Fruit fly (Drosophila melanogaster) whole organism, embryonic: ENCODE results near the gene Sec22.

Experiments
- Atf6 ChIP-seq: fragments of 200-800 bp; sonication (Bioruptor generic); IDR thresholded peaks from 2 replicates; pipeline ENCODE4 v1.3.6; 2022; ENCODE audit warnings: missing biosample characterization, missing genetic modification characterization
- Bgb ChIP-seq: fragments of 200-800 bp; sonication (Bioruptor generic); IDR thresholded peaks from 2 replicates; pipeline ENCODE4 v1.3.6; 2022; ENCODE audit warnings: missing biosample characterization, missing genetic modification characterization; ENCODE audit not compliant: partially characterized antibody
- CG10321 ChIP-seq: fragments of 200-800 bp; sonication (Bioruptor generic); IDR thresholded peaks from 2 replicates; pipeline ENCODE4 v1.3.6; 2022; ENCODE audit warnings: missing biosample characterization, missing genetic modification characterization
- CG10959 ChIP-seq: fragments of 200-800 bp; sonication (Bioruptor generic); IDR thresholded peaks from 2 replicates; pipeline ENCODE4 v1.3.6; 2022; ENCODE audit warnings: missing biosample characterization, missing genetic modification characterization
- CG10979 ChIP-seq: fragments of 200-800 bp; sonication (Bioruptor generic); optimal IDR thresholded peaks from 2 replicates; lab custom pipeline; 2018; ENCODE audit warnings: missing biosample characterization, mild to moderate bottlenecking, missing genetic modification characterization, moderate library complexity
- CG11560 ChIP-seq: fragments of 200-800 bp; sonication (Bioruptor generic); IDR thresholded peaks from 3 replicates; pipeline ENCODE4 v1.3.6; 2022; ENCODE audit warnings: missing biosample characterization, missing genetic modification characterization
- CG11723 ChIP-seq: fragments of 200-800 bp; sonication (Bioruptor generic); optimal IDR thresholded peaks from 2 replicates; lab custom pipeline; 2017; ENCODE audit warnings: missing biosample characterization, mild to moderate bottlenecking, missing genetic modification characterization
- CG12299 ChIP-seq: fragments of 200-800 bp; sonication (Bioruptor generic); optimal IDR thresholded peaks from 2 replicates; lab custom pipeline; 2018; ENCODE audit warnings: missing biosample characterization, mild to moderate bottlenecking, missing genetic modification characterization
- CG12769 ChIP-seq: fragments of 200-800 bp; sonication (Bioruptor generic); optimal IDR thresholded peaks from 2 replicates; lab custom pipeline; 2019; ENCODE audit warnings: missing biosample characterization, mild to moderate bottlenecking, missing genetic modification characterization, moderate library complexity
- CG13424 ChIP-seq: fragments of 200-800 bp; sonication (Bioruptor generic); optimal IDR thresholded peaks from 2 replicates; lab custom pipeline; 2019; ENCODE audit warnings: missing biosample characterization, mild to moderate bottlenecking, missing genetic modification characterization, moderate library complexity
- CG13775 ChIP-seq: fragments of 200-800 bp; sonication (Bioruptor generic); optimal IDR thresholded peaks from 3 replicates; lab custom pipeline; 2017; ENCODE audit warnings: missing biosample characterization, mild to moderate bottlenecking, missing genetic modification characterization
- CG14441 ChIP-seq: fragments of 200-800 bp; sonication (Bioruptor generic); IDR thresholded peaks from 2 replicates; pipeline ENCODE4 v1.3.6; 2022; ENCODE audit warnings: missing biosample characterization, missing genetic modification characterization
- CG15601 ChIP-seq: fragments of 200-800 bp; sonication (Bioruptor generic); optimal IDR thresholded peaks from 3 replicates; lab custom pipeline; 2019; ENCODE audit warnings: missing biosample characterization, mild to moderate bottlenecking, missing genetic modification characterization, moderate library complexity
- CG1602 ChIP-seq: fragments of 200-800 bp; sonication (Bioruptor generic); optimal IDR thresholded peaks from 3 replicates; lab custom pipeline; 2016; ENCODE audit warnings: missing biosample characterization, missing genetic modification characterization
- CG18476 ChIP-seq: fragments of 200-800 bp; sonication (Bioruptor generic); optimal IDR thresholded peaks from 2 replicates; lab custom pipeline; 2016; ENCODE audit warnings: missing biosample characterization, mild to moderate bottlenecking, missing genetic modification characterization
- CG2116 ChIP-seq: fragments of 200-800 bp; sonication (Bioruptor generic); optimal IDR thresholded peaks from 3 replicates; lab custom pipeline; 2018; ENCODE audit warnings: missing biosample characterization, mild to moderate bottlenecking, missing genetic modification characterization
- CG32767 ChIP-seq: fragments of 200-800 bp; sonication (Bioruptor generic); IDR thresholded peaks from 2 replicates; pipeline ENCODE4 v1.3.6; 2022; ENCODE audit warnings: missing biosample characterization, missing genetic modification characterization
- CG4424 ChIP-seq: fragments of 200-800 bp; sonication (Bioruptor generic); optimal IDR thresholded peaks from 3 replicates; lab custom pipeline; 2016; ENCODE audit warnings: missing biosample characterization, missing genetic modification characterization
- CG4617 ChIP-seq: fragments of 200-800 bp; sonication (Bioruptor generic); optimal IDR thresholded peaks from 3 replicates; lab custom pipeline; 2016; ENCODE audit warnings: missing biosample characterization, missing genetic modification characterization, borderline replicate concordance
- CG6813 ChIP-seq: fragments of 200-800 bp; sonication (Bioruptor generic); optimal IDR thresholded peaks from 2 replicates; lab custom pipeline; 2017; ENCODE audit warnings: missing biosample characterization, missing genetic modification characterization, mild to moderate bottlenecking, moderate library complexity, missing genetic modification reagents
- CG8765 ChIP-seq: fragments of 200-800 bp; sonication (Bioruptor generic); IDR thresholded peaks from 2 replicates; pipeline ENCODE4 v1.3.6; 2022; ENCODE audit warnings: missing biosample characterization, missing genetic modification characterization
- CG9437 ChIP-seq: fragments of 200-800 bp; sonication (Bioruptor generic); optimal IDR thresholded peaks from 2 replicates; lab custom pipeline; 2018; ENCODE audit warnings: missing biosample characterization, mild to moderate bottlenecking, missing genetic modification characterization
- CoRest ChIP-seq: fragments of 200-800 bp; sonication (Bioruptor generic); optimal IDR thresholded peaks from 3 replicates; lab custom pipeline; 2018; ENCODE audit warnings: missing biosample characterization, mild to moderate bottlenecking, missing genetic modification characterization, moderate library complexity
- D19A ChIP-seq: fragments of 200-800 bp; optimal IDR thresholded peaks from 3 replicates; lab custom pipeline; 2019; ENCODE audit warnings: missing biosample characterization, mild to moderate bottlenecking, missing genetic modification characterization, moderate library complexity
- E2f1 ChIP-seq: fragments of 200-800 bp; sonication (Bioruptor generic); IDR thresholded peaks from 2 replicates; pipeline ENCODE4 v1.3.6; 2022; ENCODE audit warnings: missing biosample characterization, missing genetic modification characterization
- Ets97D ChIP-seq: fragments of 200-800 bp; sonication (Bioruptor generic); optimal IDR thresholded peaks from 3 replicates; lab custom pipeline; 2016; ENCODE audit warnings: missing biosample characterization, missing genetic modification characterization
- Gug ChIP-seq: fragments of 200-800 bp; sonication (Bioruptor generic); IDR thresholded peaks from 4 replicates; pipeline ENCODE4 v1.3.6; 2022; ENCODE audit warnings: missing biosample characterization, missing genetic modification characterization
- Hsf ChIP-seq: fragments of 200-800 bp; sonication (Bioruptor generic); optimal IDR thresholded peaks from 3 replicates; lab custom pipeline; 2016; ENCODE audit warnings: missing biosample characterization, missing genetic modification characterization
- NC2α ChIP-seq: fragments of 200-800 bp; sonication (Bioruptor generic); optimal IDR thresholded peaks from 2 replicates; lab custom pipeline; 2016; ENCODE audit warnings: missing biosample characterization, missing genetic modification characterization
- PHDP ChIP-seq: fragments of 200-800 bp; sonication (Bioruptor generic); optimal IDR thresholded peaks from 3 replicates; lab custom pipeline; 2018; ENCODE audit warnings: missing biosample characterization, mild to moderate bottlenecking, missing genetic modification characterization, moderate library complexity
- Ptx1 ChIP-seq: fragments of 200-800 bp; sonication (Bioruptor generic); IDR thresholded peaks from 2 replicates; pipeline ENCODE4 v1.3.6; 2022; ENCODE audit warnings: missing biosample characterization, missing genetic modification characterization
- abd-A ChIP-seq: fragments of 200-800 bp; sonication (Bioruptor generic); optimal IDR thresholded peaks from 3 replicates; lab custom pipeline; 2019; ENCODE audit warnings: missing biosample characterization, mild to moderate bottlenecking, missing genetic modification characterization, moderate library complexity
- al ChIP-seq: fragments of 200-800 bp; sonication (Bioruptor generic); IDR thresholded peaks from 2 replicates; pipeline ENCODE4 v1.3.6; 2022; ENCODE audit warnings: missing biosample characterization, missing genetic modification characterization
- amos ChIP-seq: fragments of 200-800 bp; sonication (Bioruptor generic); IDR thresholded peaks from 2 replicates; pipeline ENCODE4 v1.3.6; 2022; ENCODE audit warnings: missing biosample characterization, missing genetic modification characterization; ENCODE audit not compliant: partially characterized antibody
- ara ChIP-seq: fragments of 200-800 bp; sonication (Bioruptor generic); IDR thresholded peaks from 2 replicates; pipeline ENCODE4 v1.3.6; 2022; ENCODE audit warnings: missing biosample characterization, missing genetic modification characterization
- bsh ChIP-seq, 2 experiments: fragments of 200-800 bp; sonication (Bioruptor generic); optimal IDR thresholded peaks; 2 replicates each; lab custom pipeline; 2017 to 2018; ENCODE audit warnings: mild to moderate bottlenecking in 2 of 2, missing biosample characterization in 2 of 2, missing genetic modification characterization in 2 of 2, moderate library complexity in 1 of 2
- cad ChIP-seq: fragments of >200 bp; optimal IDR thresholded peaks from 2 replicates; lab custom pipeline; 2017; ENCODE audit warnings: missing biosample characterization, missing genetic modification characterization
- caup ChIP-seq: fragments of 200-800 bp; sonication (Bioruptor generic); optimal IDR thresholded peaks from 3 replicates; lab custom pipeline; 2017; ENCODE audit warnings: missing biosample characterization, mild to moderate bottlenecking, missing genetic modification characterization, moderate library complexity; ENCODE audit not compliant: severe bottlenecking
- chn ChIP-seq: fragments of 200-800 bp; sonication (Bioruptor generic); optimal IDR thresholded peaks from 2 replicates; lab custom pipeline; 2016; ENCODE audit warnings: missing biosample characterization, missing genetic modification characterization
- crc ChIP-seq: fragments of 200-800 bp; sonication (Bioruptor generic); optimal IDR thresholded peaks from 2 replicates; lab custom pipeline; 2016; ENCODE audit warnings: missing biosample characterization, missing genetic modification characterization
- dati ChIP-seq: fragments of 200-800 bp; sonication (Bioruptor generic); IDR thresholded peaks from 2 replicates; pipeline ENCODE4 v1.3.6; 2022; ENCODE audit warnings: missing biosample characterization, missing genetic modification characterization
- gem ChIP-seq: fragments of 200-800 bp; sonication (Bioruptor generic); optimal IDR thresholded peaks from 2 replicates; lab custom pipeline; 2019; ENCODE audit warnings: missing biosample characterization, mild to moderate bottlenecking, missing genetic modification characterization, moderate library complexity
- hkb ChIP-seq, 2 experiments: fragments of 200-800 bp in 1 of 2; fragments of >200 bp in 1 of 2; sonication (Bioruptor generic) in 1 of 2; IDR thresholded peaks in 1 of 2; optimal IDR thresholded peaks in 1 of 2; 2 replicates each; pipeline versions ENCODE4 v1.3.6 to Lab custom; 2017 to 2022; ENCODE audit warnings: missing biosample characterization in 1 of 2, missing genetic modification characterization in 1 of 2
- knrl ChIP-seq: fragments of 200-800 bp; sonication (Bioruptor generic); IDR thresholded peaks from 3 replicates; pipeline ENCODE4 v1.3.6; 2022; ENCODE audit warnings: missing biosample characterization, missing genetic modification characterization; ENCODE audit not compliant: partially characterized antibody
- lilli ChIP-seq: fragments of 200-800 bp; sonication (Bioruptor generic); optimal IDR thresholded peaks from 3 replicates; lab custom pipeline; 2016; ENCODE audit warnings: missing biosample characterization, missing genetic modification characterization
- nom ChIP-seq: fragments of 200-800 bp; sonication (Bioruptor generic); optimal IDR thresholded peaks from 2 replicates; lab custom pipeline; 2017; ENCODE audit warnings: missing biosample characterization, missing genetic modification characterization, mild to moderate bottlenecking, moderate library complexity, missing genetic modification reagents
- slbo ChIP-seq: fragments of 200-800 bp; sonication (Bioruptor generic); IDR thresholded peaks from 2 replicates; pipeline ENCODE4 v1.3.6; 2022; ENCODE audit warnings: missing biosample characterization, missing genetic modification characterization
- tna ChIP-seq: fragments of 200-800 bp; sonication (Bioruptor generic); IDR thresholded peaks from 2 replicates; pipeline ENCODE4 v1.3.6; 2022; ENCODE audit warnings: missing biosample characterization, missing genetic modification characterization; ENCODE audit not compliant: partially characterized antibody

The Sec22 gene

DNA sequence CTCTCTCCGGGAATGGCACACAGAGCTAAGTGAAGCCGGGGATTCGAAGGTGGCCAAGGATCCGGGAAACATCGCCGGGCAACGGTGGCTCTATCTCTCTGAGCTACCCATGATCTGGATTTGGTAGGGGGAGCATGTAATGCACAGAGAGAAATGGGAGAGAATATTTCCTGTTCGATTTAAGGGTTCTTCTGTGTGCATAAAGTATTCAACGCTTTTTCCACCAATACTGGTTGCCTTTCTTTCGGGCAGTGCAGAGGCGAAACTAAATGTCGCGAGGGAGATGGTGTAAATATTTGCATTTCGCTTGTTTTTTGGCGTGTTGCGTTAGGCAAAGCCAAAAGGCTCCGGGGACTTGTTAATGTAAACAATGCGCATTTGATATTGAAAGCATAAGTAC is 36.1 kb downstream of the Sec22 start (continued):
- no peak for TF ChIP-seq dati (GFP tag; lab: Robert Waterston, UW)
- TF ChIP-seq caup (GFP tag; lab: Kevin White, UChicago), result peak; percentile 5
- no peak for TF ChIP-seq CG4424 (GFP tag; lab: Kevin White, UChicago)
- peak; percentile 32 for TF ChIP-seq CG10979
- TF ChIP-seq CG13424, result peak; percentile 21
- no peak for TF ChIP-seq CG8765 (GFP tag; lab: Robert Waterston, UW)
- no peak for TF ChIP-seq cad (GFP tag; lab: Kevin White, UChicago)
- peak in 1 of 2 experiments; percentile 47 for TF ChIP-seq bsh (GFP tag; optimal IDR thresholded peaks at IDR 0.05; lab: Kevin White, UChicago)
- no peak for TF ChIP-seq CG32767
- TF ChIP-seq PHDP (tag; lab: Kevin White, UChicago), result peak; percentile 1
- no peak for TF ChIP-seq Atf6 (GFP tag; lab: Robert Waterston, UW)
- TF ChIP-seq CG12769, result peak; percentile 13
- no peak for TF ChIP-seq nom (GFP tag; lab: Kevin White, UChicago)

DNA sequence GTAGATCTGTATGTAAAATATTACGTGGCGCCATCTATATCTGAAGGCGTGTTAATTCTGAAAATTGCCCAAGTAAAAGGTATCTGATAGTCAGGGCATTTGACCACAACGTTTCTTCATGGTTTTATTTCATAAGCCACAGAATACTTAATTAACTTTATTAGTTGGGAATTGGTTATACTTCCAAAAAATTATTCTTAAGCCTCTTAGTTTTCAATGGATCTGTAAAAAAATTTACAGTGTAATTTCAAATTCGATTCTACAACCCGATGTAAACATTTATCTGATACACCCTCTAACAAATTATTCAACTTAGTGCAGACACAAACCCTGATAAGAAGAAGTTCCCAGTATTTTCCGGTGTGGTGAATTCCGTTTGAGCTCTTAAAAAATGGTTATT is 37.6 kb downstream of the Sec22 start:
- TF ChIP-seq CoRest (tag; lab: Kevin White, UChicago), result peak; percentile 41
- no peak for TF ChIP-seq hkb (optimal IDR thresholded peaks at IDR 0.05; lab: Kevin White, UChicago)
- TF ChIP-seq hkb (GFP tag; IDR thresholded peaks at IDR 0.05; lab: Robert Waterston, UW), result no peak
- no peak for TF ChIP-seq CG10321
- no peak for TF ChIP-seq CG13775 (GFP tag; lab: Kevin White, UChicago)
- peak; percentile 62 for TF ChIP-seq gem
- TF ChIP-seq CG4617 (GFP tag; lab: Kevin White, UChicago), result no peak
- no peak for TF ChIP-seq abd-A (tag; lab: Kevin White, UChicago)
- TF ChIP-seq slbo (GFP tag; lab: Robert Waterston, UW), result peak; percentile 57
- TF ChIP-seq CG14441 (GFP tag; lab: Robert Waterston, UW), result peak; percentile 20; the same call in 1 of the 2 replicates
- peak; percentile 38; the same call in 1 of the 2 replicates for TF ChIP-seq tna (GFP tag; lab: Robert Waterston, UW)
- TF ChIP-seq Hsf (GFP tag; lab: Kevin White, UChicago), result peak; percentile 32
- TF ChIP-seq knrl (GFP tag; lab: Robert Waterston, UW), result peak; percentile 39; the same call in 2 of the 3 replicates
- peak; percentile 18 for TF ChIP-seq CG2116 (GFP tag; lab: Kevin White, UChicago)
- TF ChIP-seq ara (GFP tag; lab: Robert Waterston, UW), result no peak
- no peak for TF ChIP-seq lilli (GFP tag; lab: Kevin White, UChicago)
- TF ChIP-seq CG11723 (GFP tag; lab: Kevin White, UChicago), result no peak
- peak; percentile 53 for TF ChIP-seq Ptx1 (GFP tag; lab: Robert Waterston, UW)
- no peak for TF ChIP-seq CG15601
- no peak for TF ChIP-seq CG18476
- TF ChIP-seq bsh (GFP tag; optimal IDR thresholded peaks at IDR 0.05; lab: Kevin White, UChicago), result no peak
- no peak for TF ChIP-seq CG12299 (tag; lab: Kevin White, UChicago)
- no peak for TF ChIP-seq CG11560 (tag; lab: Robert Waterston, UW)
- no peak for TF ChIP-seq CG9437 (GFP tag; lab: Kevin White, UChicago)
- TF ChIP-seq Gug (GFP tag; lab: Robert Waterston, UW), result no peak
- TF ChIP-seq CG1602 (GFP tag; lab: Kevin White, UChicago), result peak; percentile 11
- no peak for TF ChIP-seq Ets97D (GFP tag; lab: Kevin White, UChicago)
- no peak for TF ChIP-seq CG6813 (GFP tag; lab: Kevin White, UChicago)
- peak; percentile 25; the same call in 1 of the 2 replicates for TF ChIP-seq Bgb
- TF ChIP-seq al, result peak; percentile 13; the same call in 1 of the 2 replicates
- no peak for TF ChIP-seq CG10959 (GFP tag; lab: Robert Waterston, UW)
- peak; percentile 4 for TF ChIP-seq D19A
- no peak for TF ChIP-seq E2f1 (GFP tag; lab: Robert Waterston, UW)
- no peak for TF ChIP-seq crc (GFP tag; lab: Kevin White, UChicago)
- peak; percentile 16 for TF ChIP-seq chn (GFP tag; lab: Kevin White, UChicago)
- peak; percentile 20; the same call in 1 of the 2 replicates for TF ChIP-seq amos (GFP tag; lab: Robert Waterston, UW)
- no peak for TF ChIP-seq NC2α (GFP tag; lab: Kevin White, UChicago)
